Worm (Caenorhabditis elegans) whole organism, L4 larva: Measurements from ENCODE around the gene Y43F8C.9.

Experiments used
- F10B5.3 ChIP-seq: sonication (generic microtip); optimal IDR thresholded peaks from 2 replicates; lab custom pipeline; 2016; ENCODE audit warnings: mild to moderate bottlenecking, missing genetic modification characterization, missing compliant biosample characterization
- F44E2.7 ChIP-seq: fragments of 200-800 bp; sonication (Bioruptor generic); IDR thresholded peaks from 2 replicates; pipeline ENCODE4 v2.1.2; 2022; ENCODE audit warnings: missing genetic modification characterization, missing compliant biosample characterization
- F49E8.2 ChIP-seq: sonication (generic microtip); optimal IDR thresholded peaks from 2 replicates; lab custom pipeline; 2016; ENCODE audit warnings: missing compliant biosample characterization, mild to moderate bottlenecking, missing genetic modification characterization, borderline replicate concordance
- R02D3.7 ChIP-seq: fragments of 150-350 bp; sonication (generic microtip); optimal IDR thresholded peaks from 3 replicates; lab custom pipeline; 2014; ENCODE audit warnings: missing biosample characterization, missing genetic modification characterization
- T26A8.4 ChIP-seq: fragments of 200-800 bp; sonication (Bioruptor generic); IDR thresholded peaks from 2 replicates; pipeline ENCODE4 v1.3.6; 2022; ENCODE audit warnings: missing genetic modification characterization, missing compliant biosample characterization
- ZK546.5 ChIP-seq, 2 experiments: sonication (generic microtip); optimal IDR thresholded peaks; 2 replicates each; lab custom pipeline; 2017; ENCODE audit warnings: missing biosample characterization in 2 of 2, missing genetic modification characterization in 2 of 2
- ama-1 ChIP-seq: fragments of 150-350 bp; optimal IDR thresholded peaks from 2 replicates; lab custom pipeline; 2014; ENCODE audit warnings: inconsistent platforms, mixed read lengths
- ceh-20 ChIP-seq: fragments of 200-800 bp; sonication (Bioruptor generic); IDR thresholded peaks from 2 replicates; pipeline ENCODE4 v1.3.6; 2022; ENCODE audit warnings: missing genetic modification reagents, missing genetic modification characterization, missing compliant biosample characterization
- ceh-28 ChIP-seq: fragments of 150-350 bp; optimal IDR thresholded peaks from 2 replicates; lab custom pipeline; 2014; ENCODE audit warnings: missing biosample characterization, missing genetic modification reagents, missing genetic modification characterization
- ceh-44 ChIP-seq: fragments of 200-800 bp; sonication (Bioruptor generic); IDR thresholded peaks from 2 replicates; pipeline ENCODE4 v1.3.6; 2022; ENCODE audit warnings: missing genetic modification reagents, missing genetic modification characterization, missing compliant biosample characterization
- cey-2 ChIP-seq: sonication (generic microtip); optimal IDR thresholded peaks from 3 replicates; lab custom pipeline; 2017; ENCODE audit warnings: missing genetic modification characterization, mild to moderate bottlenecking, missing compliant biosample characterization, antibody characterized with exemption, borderline replicate concordance; ENCODE audit not compliant: insufficient read depth
- daf-19 ChIP-seq: fragments of 200-800 bp; sonication (Bioruptor generic); conservative IDR thresholded peaks from 2 replicates; pipeline ENCODE4 v1.3.6; 2022; ENCODE audit warnings: missing genetic modification characterization, missing compliant biosample characterization
- dmd-8 ChIP-seq: fragments of 200-800 bp; sonication (Bioruptor generic); IDR thresholded peaks from 2 replicates; pipeline ENCODE4 v1.3.6; 2022; ENCODE audit warnings: missing genetic modification characterization, missing compliant biosample characterization
- dmd-9 ChIP-seq: fragments of 200-800 bp; sonication (Bioruptor generic); IDR thresholded peaks from 2 replicates; pipeline ENCODE4 v1.3.6; 2022; ENCODE audit warnings: missing genetic modification reagents, missing genetic modification characterization, missing compliant biosample characterization
- dpl-1 ChIP-seq: fragments of 150-350 bp; optimal IDR thresholded peaks from 2 replicates; lab custom pipeline; 2014; ENCODE audit warnings: missing biosample characterization, missing genetic modification reagents, missing genetic modification characterization
- egl-43 ChIP-seq: fragments of 200-800 bp; sonication (Bioruptor generic); IDR thresholded peaks from 2 replicates; pipeline ENCODE4 v1.3.6; 2022; ENCODE audit warnings: missing genetic modification reagents, missing genetic modification characterization, missing compliant biosample characterization
- fkh-10 ChIP-seq: fragments of 150-350 bp; optimal IDR thresholded peaks from 2 replicates; lab custom pipeline; 2014; ENCODE audit warnings: missing biosample characterization, missing genetic modification reagents, missing genetic modification characterization
- gei-8 ChIP-seq: fragments of 200-800 bp; sonication (Bioruptor generic); optimal IDR thresholded peaks from 2 replicates; lab custom pipeline; 2018; ENCODE audit warnings: mild to moderate bottlenecking, missing genetic modification characterization, missing compliant biosample characterization
- hif-1 ChIP-seq, 2 experiments: sonication (generic microtip); optimal IDR thresholded peaks; 2 replicates each; lab custom pipeline; 2016 to 2017; ENCODE audit warnings: missing compliant biosample characterization in 2 of 2, missing genetic modification characterization in 2 of 2, missing genetic modification reagents in 2 of 2, missing genotype in 2 of 2, mild to moderate bottlenecking in 1 of 2
- hmg-1.1 ChIP-seq: fragments of 200-800 bp; sonication (Bioruptor generic); IDR thresholded peaks from 2 replicates; pipeline ENCODE4 v1.3.6; 2022; ENCODE audit warnings: missing genetic modification reagents, missing genetic modification characterization, missing compliant biosample characterization
- lin-38 ChIP-seq: fragments of 200-800 bp; sonication (Bioruptor generic); IDR thresholded peaks from 2 replicates; pipeline ENCODE4 v1.3.6; 2022; ENCODE audit warnings: missing genetic modification reagents, missing genetic modification characterization, missing compliant biosample characterization
- lin-39 ChIP-seq: fragments of 150-350 bp; optimal IDR thresholded peaks from 2 replicates; lab custom pipeline; 2014; ENCODE audit warnings: missing biosample characterization, missing genetic modification reagents, missing genetic modification characterization
- madf-5 ChIP-seq, 2 experiments: fragments of 200-800 bp; sonication (Bioruptor generic); IDR thresholded peaks; 2 replicates each; pipeline ENCODE4 v1.3.6; 2022; ENCODE audit warnings: missing compliant biosample characterization in 2 of 2, missing genetic modification characterization in 2 of 2
- madf-9 ChIP-seq: fragments of 200-800 bp; sonication (Bioruptor generic); conservative IDR thresholded peaks from 2 replicates; pipeline ENCODE4 v1.3.6; 2022; ENCODE audit warnings: missing genetic modification reagents, missing genetic modification characterization, missing compliant biosample characterization
- mes-2 ChIP-seq: sonication (generic microtip); optimal IDR thresholded peaks from 2 replicates; lab custom pipeline; 2016; ENCODE audit warnings: missing genotype, mild to moderate bottlenecking, missing genetic modification characterization, missing compliant biosample characterization; ENCODE audit not compliant: poor library complexity, severe bottlenecking
- nhr-102 ChIP-seq: sonication (generic microtip); optimal IDR thresholded peaks from 2 replicates; lab custom pipeline; 2016; ENCODE audit warnings: mild to moderate bottlenecking, missing genetic modification characterization, moderate library complexity, missing compliant biosample characterization
- nhr-25 ChIP-seq: sonication (generic microtip); optimal IDR thresholded peaks from 2 replicates; lab custom pipeline; 2017; ENCODE audit warnings: missing genetic modification characterization, mild to moderate bottlenecking, missing compliant biosample characterization, antibody characterized with exemption, moderate library complexity, borderline replicate concordance; ENCODE audit not compliant: insufficient read depth
- nhr-48 ChIP-seq: sonication (generic microtip); optimal IDR thresholded peaks from 2 replicates; lab custom pipeline; 2016; ENCODE audit warnings: mild to moderate bottlenecking, missing genetic modification characterization, missing compliant biosample characterization
- nhr-6 ChIP-seq: fragments of 150-350 bp; optimal IDR thresholded peaks from 2 replicates; lab custom pipeline; 2014; ENCODE audit warnings: missing biosample characterization, missing genetic modification characterization
- nhr-76 ChIP-seq: fragments of 150-350 bp; optimal IDR thresholded peaks from 2 replicates; lab custom pipeline; 2014; ENCODE audit warnings: missing biosample characterization, missing genetic modification characterization
- nhr-77 ChIP-seq: fragments of 150-350 bp; optimal IDR thresholded peaks from 2 replicates; lab custom pipeline; 2014; ENCODE audit warnings: missing biosample characterization, missing genetic modification characterization
- pha-4 ChIP-seq, 2 experiments: fragments of 150-350 bp in 1 of 2; fragments of 200-800 bp in 1 of 2; sonication (Bioruptor generic) in 1 of 2; IDR thresholded peaks in 1 of 2; optimal IDR thresholded peaks in 1 of 2; 2 replicates each; pipeline versions ENCODE4 v1.3.6 to Lab custom; 2014 to 2022; ENCODE audit warnings: missing genetic modification characterization in 2 of 2, missing genetic modification reagents in 2 of 2, missing biosample characterization in 1 of 2, missing compliant biosample characterization in 1 of 2
- php-3 ChIP-seq: fragments of 200-800 bp; sonication (Bioruptor generic); IDR thresholded peaks from 2 replicates; pipeline ENCODE4 v1.3.6; 2022; ENCODE audit warnings: missing genetic modification reagents, missing genetic modification characterization, missing compliant biosample characterization
- pqm-1 ChIP-seq: sonication (generic microtip); optimal IDR thresholded peaks from 2 replicates; lab custom pipeline; 2017; ENCODE audit warnings: missing biosample characterization, missing genetic modification characterization
- set-16 ChIP-seq: fragments of 200-800 bp; sonication (Bioruptor generic); IDR thresholded peaks from 2 replicates; pipeline ENCODE4 v1.3.6; 2022; ENCODE audit warnings: missing genetic modification reagents, missing genetic modification characterization, missing compliant biosample characterization
- skn-1 ChIP-seq: fragments of 150-350 bp; optimal IDR thresholded peaks from 2 replicates; lab custom pipeline; 2014; ENCODE audit warnings: missing biosample characterization, missing genetic modification characterization
- spr-1 ChIP-seq: sonication (generic microtip); optimal IDR thresholded peaks from 2 replicates; lab custom pipeline; 2016; ENCODE audit warnings: mild to moderate bottlenecking, missing genetic modification characterization, missing compliant biosample characterization
- spr-3 ChIP-seq: fragments of 200-800 bp; sonication (Bioruptor generic); optimal IDR thresholded peaks from 2 replicates; lab custom pipeline; 2018; ENCODE audit warnings: mild to moderate bottlenecking, missing genetic modification characterization, missing compliant biosample characterization
- tag-97 ChIP-seq: fragments of 200-800 bp; sonication (Bioruptor generic); IDR thresholded peaks from 2 replicates; pipeline ENCODE4 v1.3.6; 2022; ENCODE audit warnings: missing genetic modification characterization, missing compliant biosample characterization
- unc-62 ChIP-seq, 3 experiments: fragments of 150-350 bp in 1 of 3; sonication (generic microtip); optimal IDR thresholded peaks in 2 of 3; peaks in 1 of 3; 1 replicate in 1 of 3; 2 replicates in 2 of 3; lab custom pipeline; 2014 to 2017; ENCODE audit warnings: missing biosample characterization in 3 of 3, missing genetic modification characterization in 3 of 3, missing genetic modification reagents in 3 of 3, missing genotype in 1 of 3
- zip-11 ChIP-seq: fragments of 200-800 bp; sonication (Bioruptor generic); IDR thresholded peaks from 2 replicates; pipeline ENCODE4 v1.3.6; 2022; ENCODE audit warnings: missing genetic modification characterization, missing compliant biosample characterization
- ztf-7 ChIP-seq: fragments of 150-350 bp; optimal IDR thresholded peaks from 2 replicates; lab custom pipeline; 2014; ENCODE audit warnings: missing biosample characterization, missing genetic modification characterization

Y43F8C.9 gene

ce11 chrV:19632948-19633347 is 13.0 kb upstream of the Y43F8C.9 start:
- no peak for TF ChIP-seq nhr-48 (tag; lab: Kevin White, UChicago)
- TF ChIP-seq ceh-28 (tag; lab: Kevin White, UChicago) = peak; percentile 92

ce11 chrV:19634197-19634596 is 11.7 kb upstream of the Y43F8C.9 start:
- no peak for TF ChIP-seq lin-39 (tag; lab: Kevin White, UChicago)
- TF ChIP-seq unc-62 (GFP tag; optimal IDR thresholded peaks at IDR 0.05 in 1 of 2; lab: Kevin White, UChicago) = peak in 1 of 2 experiments; percentile 48
- TF ChIP-seq unc-62 (tag; optimal IDR thresholded peaks at IDR 0.05; lab: Kevin White, UChicago) = no peak
- TF ChIP-seq spr-1 = no peak
- no peak for TF ChIP-seq madf-5 (GFP tag; IDR thresholded peaks at IDR 0.05; lab: Robert Waterston, UW)
- no peak for TF ChIP-seq pha-4 (GFP tag; IDR thresholded peaks at IDR 0.05; lab: Robert Waterston, UW)
- TF ChIP-seq pha-4 (tag; optimal IDR thresholded peaks at IDR 0.05; lab: Kevin White, UChicago) = no peak

- peak; percentile 95 for TF ChIP-seq ceh-28 (tag; lab: Kevin White, UChicago)
- 0 out of 2 replicates have a peak, but pooled peaks have one; percentile 10 for TF ChIP-seq ceh-44
Observed at ce11 chrV:19635525-19636193, 10.2 kb upstream of the Y43F8C.9 start.

- TF ChIP-seq tag-97 (GFP tag; lab: Robert Waterston, UW) = no peak
- TF ChIP-seq spr-3 (GFP tag; lab: Kevin White, UChicago) = no peak
- TF ChIP-seq skn-1 (tag; lab: Kevin White, UChicago) = no peak
- TF ChIP-seq egl-43 (GFP tag; lab: Robert Waterston, UW) = 0 out of 2 replicates have a peak, but pooled peaks have one; percentile 43
- no peak for TF ChIP-seq pha-4 (GFP tag; IDR thresholded peaks at IDR 0.05; lab: Robert Waterston, UW)
- no peak for TF ChIP-seq pha-4 (tag; optimal IDR thresholded peaks at IDR 0.05; lab: Kevin White, UChicago)
- no peak for TF ChIP-seq ztf-7 (tag; lab: Kevin White, UChicago)
- TF ChIP-seq hmg-1.1 = no peak
- TF ChIP-seq php-3 (GFP tag; lab: Robert Waterston, UW) = no peak
- TF ChIP-seq lin-38 = no peak
- no peak for TF ChIP-seq F10B5.3 (tag; lab: Kevin White, UChicago)
- TF ChIP-seq nhr-76 (tag; lab: Kevin White, UChicago) = no peak
- TF ChIP-seq nhr-6 (tag; lab: Kevin White, UChicago) = no peak
- no peak for TF ChIP-seq spr-1
- no peak for TF ChIP-seq dmd-9 (GFP tag; lab: Robert Waterston, UW)
- TF ChIP-seq cey-2 (tag; lab: Kevin White, UChicago) = no peak
- TF ChIP-seq nhr-102 (tag; lab: Kevin White, UChicago) = no peak
- no peak for TF ChIP-seq daf-19
- no peak for TF ChIP-seq R02D3.7 (tag; lab: Kevin White, UChicago)
- no peak for TF ChIP-seq pqm-1 (tag; lab: Kevin White, UChicago)
- no peak for TF ChIP-seq nhr-48 (tag; lab: Kevin White, UChicago)
- no peak for TF ChIP-seq dmd-8
- TF ChIP-seq mes-2 (tag; lab: Kevin White, UChicago) = peak; percentile 35
- TF ChIP-seq fkh-10 (GFP tag; lab: Kevin White, UChicago) = no peak
- TF ChIP-seq unc-62 (GFP tag; optimal IDR thresholded peaks at IDR 0.05 in 1 of 2; lab: Kevin White, UChicago) = no peak
- TF ChIP-seq unc-62 (tag; optimal IDR thresholded peaks at IDR 0.05; lab: Kevin White, UChicago) = no peak
- TF ChIP-seq F49E8.2 (tag; lab: Kevin White, UChicago) = no peak
- no peak for TF ChIP-seq T26A8.4 (GFP tag; lab: Robert Waterston, UW)
- TF ChIP-seq zip-11 = no peak
- TF ChIP-seq set-16 (GFP tag; lab: Robert Waterston, UW) = 0 out of 2 replicates have a peak, but pooled peaks have one; percentile 25
- no peak for TF ChIP-seq gei-8
- no peak for TF ChIP-seq madf-9 (GFP tag; lab: Robert Waterston, UW)
- no peak for TF ChIP-seq dpl-1
- no peak for TF ChIP-seq ceh-20 (GFP tag; lab: Robert Waterston, UW)
- TF ChIP-seq ZK546.5 (tag; optimal IDR thresholded peaks at IDR 0.05; lab: Kevin White, UChicago) = no peak
- no peak for TF ChIP-seq hif-1 (tag; optimal IDR thresholded peaks at IDR 0.05; lab: Kevin White, UChicago)
- TF ChIP-seq nhr-25 (tag; lab: Kevin White, UChicago) = no peak
- no peak for TF ChIP-seq F44E2.7 (GFP tag; lab: Robert Waterston, UW)
- TF ChIP-seq nhr-77 (tag; lab: Kevin White, UChicago) = no peak
- TF ChIP-seq ama-1 (lab: Kevin White, UChicago) = no peak
Observed at ce11 chrV:19636194-19636584, 9.7 kb upstream of the Y43F8C.9 start.
